Fruit fly (Drosophila melanogaster) whole organism, embryonic: ENCODE measurements around the gene gl.
A peak's percentile ranks its signal among the peaks of the same experiment; 100 is the strongest.

Source experiments
- ATbp ChIP-seq: fragments of 200-800 bp; sonication (Bioruptor generic); optimal IDR thresholded peaks from 2 replicates; lab custom pipeline; 2017; ENCODE audit warnings: missing biosample characterization, mild to moderate bottlenecking, missing genetic modification characterization, missing genetic modification reagents
- Atf6 ChIP-seq: fragments of 200-800 bp; sonication (Bioruptor generic); IDR thresholded peaks from 2 replicates; pipeline ENCODE4 v1.3.6; 2022; ENCODE audit warnings: missing biosample characterization, missing genetic modification characterization
- B-H2 ChIP-seq: fragments of 200-800 bp; sonication (Bioruptor generic); optimal IDR thresholded peaks from 2 replicates; lab custom pipeline; 2018; ENCODE audit warnings: missing biosample characterization, mild to moderate bottlenecking, missing genetic modification characterization
- CG10462 ChIP-seq: fragments of 200-800 bp; sonication (Bioruptor generic); optimal IDR thresholded peaks from 2 replicates; lab custom pipeline; 2016; ENCODE audit warnings: missing biosample characterization, missing genetic modification characterization
- CG10565 ChIP-seq: fragments of 200-800 bp; sonication (Bioruptor generic); optimal IDR thresholded peaks from 3 replicates; lab custom pipeline; 2016; ENCODE audit warnings: missing biosample characterization, mild to moderate bottlenecking, missing genetic modification characterization
- CG11093 ChIP-seq: fragments of 200-800 bp; sonication (Bioruptor generic); IDR thresholded peaks from 3 replicates; pipeline ENCODE4 v1.3.6; 2022; ENCODE audit warnings: missing biosample characterization, missing genetic modification characterization
- CG11504 ChIP-seq: fragments of 200-800 bp; sonication (Bioruptor generic); optimal IDR thresholded peaks from 3 replicates; lab custom pipeline; 2019; ENCODE audit warnings: missing biosample characterization, mild to moderate bottlenecking, missing genetic modification characterization, moderate library complexity
- CG12219 ChIP-seq: fragments of 200-800 bp; sonication (Bioruptor generic); optimal IDR thresholded peaks from 3 replicates; lab custom pipeline; 2018; ENCODE audit warnings: missing biosample characterization, mild to moderate bottlenecking, missing genetic modification characterization
- CG16779 ChIP-seq: fragments of 200-800 bp; sonication (Bioruptor generic); IDR thresholded peaks from 2 replicates; pipeline ENCODE4 v1.3.6; 2022; ENCODE audit warnings: missing biosample characterization, missing genetic modification characterization
- CG18262 ChIP-seq: fragments of 200-800 bp; optimal IDR thresholded peaks from 3 replicates; lab custom pipeline; 2019; ENCODE audit warnings: missing biosample characterization, mild to moderate bottlenecking, missing genetic modification characterization, moderate library complexity
- CG18599 ChIP-seq: fragments of 200-800 bp; sonication (Bioruptor generic); optimal IDR thresholded peaks from 3 replicates; lab custom pipeline; 2017; ENCODE audit warnings: missing biosample characterization, missing genetic modification characterization, mild to moderate bottlenecking, moderate library complexity, missing genetic modification reagents
- CG31224 ChIP-seq: fragments of 200-800 bp; sonication (Bioruptor generic); IDR thresholded peaks from 2 replicates; pipeline ENCODE4 v1.3.6; 2022; ENCODE audit warnings: missing biosample characterization, missing genetic modification characterization
- CG31388 ChIP-seq: fragments of 200-800 bp; sonication (Bioruptor generic); optimal IDR thresholded peaks from 2 replicates; lab custom pipeline; 2016; ENCODE audit warnings: missing biosample characterization, missing genetic modification characterization
- CG3726 ChIP-seq: fragments of 200-800 bp; sonication (Bioruptor generic); IDR thresholded peaks from 3 replicates; pipeline ENCODE4, ENCODE4 v1.3.6; 2022; ENCODE audit warnings: missing biosample characterization, missing genetic modification characterization
- CG43689 ChIP-seq: fragments of 200-800 bp; sonication (Bioruptor generic); IDR thresholded peaks from 2 replicates; pipeline ENCODE4 v1.3.6; 2022; ENCODE audit warnings: missing biosample characterization, missing genetic modification characterization
- CG4617 ChIP-seq: fragments of 200-800 bp; sonication (Bioruptor generic); optimal IDR thresholded peaks from 3 replicates; lab custom pipeline; 2016; ENCODE audit warnings: missing biosample characterization, missing genetic modification characterization, borderline replicate concordance
- CG4854 ChIP-seq: fragments of 200-800 bp; sonication (Bioruptor generic); optimal IDR thresholded peaks from 2 replicates; lab custom pipeline; 2016; ENCODE audit warnings: missing biosample characterization, missing genetic modification characterization, inconsistent platforms
- CG6689 ChIP-seq: fragments of 200-800 bp; sonication (Bioruptor generic); IDR thresholded peaks from 2 replicates; pipeline ENCODE4 v1.3.6; 2022; ENCODE audit warnings: missing biosample characterization, missing genetic modification characterization
- CG6791 ChIP-seq: fragments of 200-800 bp; sonication (Bioruptor generic); IDR thresholded peaks from 3 replicates; pipeline ENCODE4 v1.3.6; 2022; ENCODE audit warnings: missing biosample characterization, missing genetic modification characterization; ENCODE audit not compliant: partially characterized antibody
- CG7271 ChIP-seq: fragments of 200-800 bp; sonication (Bioruptor generic); optimal IDR thresholded peaks from 2 replicates; lab custom pipeline; 2018; ENCODE audit warnings: missing biosample characterization, mild to moderate bottlenecking, missing genetic modification characterization, moderate library complexity
- CG7928 ChIP-seq: fragments of 200-800 bp; sonication (Bioruptor generic); optimal IDR thresholded peaks from 2 replicates; lab custom pipeline; 2017; ENCODE audit warnings: missing biosample characterization, mild to moderate bottlenecking, missing genetic modification characterization
- CG8478 ChIP-seq: fragments of >200 bp; optimal IDR thresholded peaks from 2 replicates; lab custom pipeline; 2018
- CG9609 ChIP-seq: fragments of 200-800 bp; sonication (Bioruptor generic); optimal IDR thresholded peaks from 3 replicates; lab custom pipeline; 2016; ENCODE audit warnings: missing biosample characterization, missing genetic modification characterization
- Deaf1 ChIP-seq: fragments of 200-800 bp; optimal IDR thresholded peaks from 3 replicates; lab custom pipeline; 2019; ENCODE audit warnings: missing biosample characterization, mild to moderate bottlenecking, missing genetic modification characterization, moderate library complexity
- Elba2 ChIP-seq: fragments of 200-800 bp; sonication (Bioruptor generic); optimal IDR thresholded peaks from 3 replicates; lab custom pipeline; 2016; ENCODE audit warnings: missing biosample characterization, missing genetic modification characterization
- HLH3B ChIP-seq: fragments of 200-800 bp; sonication (Bioruptor generic); IDR thresholded peaks from 2 replicates; pipeline ENCODE4 v1.3.6; 2022; ENCODE audit warnings: missing biosample characterization, missing genetic modification characterization
- Hr39 ChIP-seq: fragments of >200 bp; optimal IDR thresholded peaks from 2 replicates; lab custom pipeline; 2017
- Jarid2 ChIP-seq: fragments of 200-800 bp; sonication (Bioruptor generic); optimal IDR thresholded peaks from 3 replicates; lab custom pipeline; 2017; ENCODE audit warnings: mild to moderate bottlenecking, missing biosample characterization, missing genetic modification reagents, missing genetic modification characterization
- Med ChIP-seq: fragments of 200-800 bp; sonication (Bioruptor generic); peaks from one replicate; lab custom pipeline; 2016; ENCODE audit warnings: missing biosample characterization, missing genetic modification characterization, mild to moderate bottlenecking, inconsistent platforms, moderate library complexity
- NC2α ChIP-seq: fragments of 200-800 bp; sonication (Bioruptor generic); optimal IDR thresholded peaks from 2 replicates; lab custom pipeline; 2016; ENCODE audit warnings: missing biosample characterization, missing genetic modification characterization
- Optix ChIP-seq: fragments of 200-800 bp; sonication (Bioruptor generic); IDR thresholded peaks from 3 replicates; pipeline ENCODE4 v1.3.6; 2022; ENCODE audit warnings: missing biosample characterization, missing genetic modification characterization
- Scr ChIP-seq: fragments of 200-800 bp; sonication (Bioruptor generic); IDR thresholded peaks from 2 replicates; pipeline ENCODE4 v1.3.6; 2022; ENCODE audit warnings: missing biosample characterization, missing genetic modification characterization; ENCODE audit not compliant: partially characterized antibody
- Spps ChIP-seq: fragments of 200-800 bp; sonication (Bioruptor generic); optimal IDR thresholded peaks from 2 replicates; lab custom pipeline; 2018; ENCODE audit warnings: missing biosample characterization, mild to moderate bottlenecking, missing genetic modification characterization
- Xrp1 ChIP-seq: fragments of 200-800 bp; sonication (Bioruptor generic); IDR thresholded peaks from 2 replicates; pipeline ENCODE4 v1.3.6; 2022; ENCODE audit warnings: missing biosample characterization, missing genetic modification characterization
- az2 ChIP-seq: fragments of 200-800 bp; sonication (Bioruptor generic); optimal IDR thresholded peaks from 3 replicates; lab custom pipeline; 2016; ENCODE audit warnings: missing biosample characterization, missing genetic modification characterization
- br ChIP-seq: fragments of >200 bp; optimal IDR thresholded peaks from 2 replicates; lab custom pipeline; 2017
- dan ChIP-seq: fragments of 200-800 bp; sonication (Bioruptor generic); IDR thresholded peaks from 2 replicates; pipeline ENCODE4 v1.3.6; 2022; ENCODE audit warnings: missing biosample characterization, missing genetic modification characterization
- dysf ChIP-seq: fragments of 200-800 bp; sonication (Bioruptor generic); IDR thresholded peaks from 3 replicates; pipeline ENCODE4 v1.3.6; 2022; ENCODE audit warnings: missing biosample characterization, missing genetic modification characterization
- gsb ChIP-seq: fragments of 200-800 bp; sonication (Bioruptor generic); IDR thresholded peaks from 2 replicates; pipeline ENCODE4 v1.3.6; 2022; ENCODE audit warnings: missing biosample characterization, missing genetic modification characterization
- gsb-n ChIP-seq: fragments of 200-800 bp; sonication (Bioruptor generic); optimal IDR thresholded peaks from 3 replicates; lab custom pipeline; 2018; ENCODE audit warnings: missing biosample characterization, mild to moderate bottlenecking, missing genetic modification characterization
- lov ChIP-seq, 2 experiments: fragments of 200-800 bp in 1 of 2; fragments of >200 bp in 1 of 2; sonication (Bioruptor generic) in 1 of 2; IDR thresholded peaks in 1 of 2; optimal IDR thresholded peaks in 1 of 2; 2 replicates in 1 of 2; 3 replicates in 1 of 2; pipeline versions ENCODE4 v1.3.6 to Lab custom; 2017 to 2022; ENCODE audit warnings: missing biosample characterization in 1 of 2, missing genetic modification characterization in 1 of 2
- otp ChIP-seq: fragments of 200-800 bp; sonication (Bioruptor generic); IDR thresholded peaks from 3 replicates; pipeline ENCODE4, ENCODE4 v1.3.6; 2022; ENCODE audit warnings: missing biosample characterization, missing genetic modification characterization
- pb ChIP-seq: fragments of 200-800 bp; sonication (Bioruptor generic); optimal IDR thresholded peaks from 3 replicates; lab custom pipeline; 2016; ENCODE audit warnings: missing biosample characterization, missing genetic modification characterization
- peb ChIP-seq: fragments of 200-800 bp; sonication (Bioruptor generic); IDR thresholded peaks from 2 replicates; pipeline ENCODE4 v1.3.6; 2022; ENCODE audit warnings: missing biosample characterization, missing genetic modification characterization
- psq ChIP-seq: fragments of 200-800 bp; sonication (Bioruptor generic); optimal IDR thresholded peaks from 2 replicates; lab custom pipeline; 2017; ENCODE audit warnings: missing biosample characterization, missing genetic modification characterization
- stc ChIP-seq: fragments of 200-800 bp; sonication (Bioruptor generic); IDR thresholded peaks from 2 replicates; pipeline ENCODE4 v1.3.6; 2022; ENCODE audit warnings: missing biosample characterization, missing genetic modification characterization
- stwl ChIP-seq: fragments of 200-800 bp; sonication (Bioruptor generic); optimal IDR thresholded peaks from 3 replicates; lab custom pipeline; 2018; ENCODE audit warnings: missing biosample characterization, mild to moderate bottlenecking, missing genetic modification characterization, moderate library complexity
- unc-4 ChIP-seq: fragments of 200-800 bp; sonication (Bioruptor generic); IDR thresholded peaks from 2 replicates; pipeline ENCODE4 v1.3.6; 2022; ENCODE audit warnings: missing biosample characterization, missing genetic modification characterization; ENCODE audit not compliant: partially characterized antibody
- vvl ChIP-seq: fragments of 200-800 bp; sonication (Bioruptor generic); IDR thresholded peaks from 2 replicates; pipeline ENCODE4 v1.3.6; 2022; ENCODE audit warnings: missing biosample characterization, missing genetic modification characterization
- z ChIP-seq: fragments of 200-800 bp; sonication (Bioruptor generic); IDR thresholded peaks from 3 replicates; pipeline ENCODE4 v1.3.6; 2022; ENCODE audit warnings: missing biosample characterization, missing genetic modification characterization

The gl gene

DNA sequence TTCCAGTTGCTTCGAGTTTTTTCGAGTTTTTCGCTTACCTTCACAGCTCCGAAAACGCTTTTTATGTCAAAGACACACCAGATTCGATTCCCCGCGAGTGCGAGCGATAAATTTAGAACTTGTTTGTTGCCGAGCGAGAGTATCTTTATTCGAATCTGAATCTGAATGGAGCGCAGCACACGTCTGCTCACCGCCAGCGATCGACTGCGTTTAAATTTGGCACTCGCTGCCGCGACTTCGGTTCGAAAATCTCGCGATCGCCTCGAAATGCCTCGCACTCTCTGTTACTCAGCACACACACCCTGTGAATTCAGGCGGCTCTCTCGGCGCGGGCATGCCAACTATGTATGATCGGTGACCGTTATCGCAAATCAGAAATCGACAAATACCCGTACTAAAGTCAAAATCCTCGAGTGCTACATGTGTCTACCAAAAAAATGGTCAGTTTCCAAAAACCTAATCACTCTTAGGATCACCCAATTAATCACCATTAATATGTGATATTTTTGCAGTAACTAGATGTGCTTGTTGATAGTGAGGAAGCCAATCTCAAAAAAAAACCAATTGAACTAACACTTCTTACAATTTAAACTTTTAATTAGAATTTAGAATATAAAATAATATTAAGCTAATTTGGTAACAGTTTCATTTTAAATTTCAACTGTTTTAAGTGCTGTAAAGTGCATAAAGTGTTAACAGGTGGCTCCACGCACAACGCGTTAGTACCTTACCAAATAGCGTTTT, 26.6 kb upstream of the gl start, which contains the start of gene Vha100-2 (continued):
- TF ChIP-seq Spps (tag; lab: Kevin White, UChicago): no peak
- TF ChIP-seq z (GFP tag; lab: Robert Waterston, UW): peak; percentile 57; the same call in 2 of the 3 replicates
- peak; percentile 80 for TF ChIP-seq Jarid2 (GFP tag; lab: Kevin White, UChicago)
- peak; percentile 59 for TF ChIP-seq HLH3B
- TF ChIP-seq psq: no peak
- TF ChIP-seq dysf (GFP tag; lab: Robert Waterston, UW): peak; percentile 53; the same call in 2 of the 3 replicates
- no peak for TF ChIP-seq Elba2 (GFP tag; lab: Kevin White, UChicago)
- 0 out of 3 replicates have a peak, but pooled peaks have one; percentile 22 for TF ChIP-seq otp
- 0 out of 2 replicates have a peak, but pooled peaks have one; percentile 36 for TF ChIP-seq gsb (GFP tag; lab: Robert Waterston, UW)
- TF ChIP-seq CG31388 (GFP tag; lab: Kevin White, UChicago): no peak
- no peak for TF ChIP-seq CG6791 (GFP tag; lab: Robert Waterston, UW)
- TF ChIP-seq peb (GFP tag; lab: Robert Waterston, UW): no peak
- peak; percentile 20; the same call in 1 of the 2 replicates for TF ChIP-seq Scr (GFP tag; lab: Robert Waterston, UW)
- TF ChIP-seq CG6689: no peak; the same call in 1 of the 2 replicates
- TF ChIP-seq Hr39: no peak
- no peak for TF ChIP-seq lov (optimal IDR thresholded peaks at IDR 0.05; lab: Kevin White, UChicago)
- 0 out of 3 replicates have a peak, but pooled peaks have one; percentile 55 for TF ChIP-seq lov (GFP tag; IDR thresholded peaks at IDR 0.05; lab: Robert Waterston, UW)
- TF ChIP-seq Atf6 (GFP tag; lab: Robert Waterston, UW): peak; percentile 68; the same call in 1 of the 2 replicates
- TF ChIP-seq Med (GFP tag; lab: Kevin White, UChicago): peak; percentile 91
- TF ChIP-seq CG16779 (GFP tag; lab: Robert Waterston, UW): peak; percentile 53; the same call in 1 of the 2 replicates
- TF ChIP-seq vvl (GFP tag; lab: Robert Waterston, UW): peak; percentile 28
- TF ChIP-seq CG31224 (GFP tag; lab: Robert Waterston, UW): no peak
- TF ChIP-seq CG18262: no peak
- TF ChIP-seq CG11093 (GFP tag; lab: Robert Waterston, UW): no peak
- TF ChIP-seq gsb-n: no peak
- TF ChIP-seq dan: no peak
- no peak for TF ChIP-seq ATbp (GFP tag; lab: Kevin White, UChicago)
- no peak for TF ChIP-seq CG4854 (GFP tag; lab: Kevin White, UChicago)
- peak; percentile 40 for TF ChIP-seq CG11504 (tag; lab: Kevin White, UChicago)
- no peak for TF ChIP-seq stc
- TF ChIP-seq NC2α (GFP tag; lab: Kevin White, UChicago): no peak
- TF ChIP-seq CG43689: peak; percentile 33; the same call in 1 of the 2 replicates
- TF ChIP-seq unc-4: no peak
- TF ChIP-seq pb: no peak
- TF ChIP-seq CG9609 (GFP tag; lab: Kevin White, UChicago): no peak
- peak; percentile 55 for TF ChIP-seq B-H2 (GFP tag; lab: Kevin White, UChicago)
- peak; percentile 1 for TF ChIP-seq CG12219 (GFP tag; lab: Kevin White, UChicago)
- TF ChIP-seq stwl (tag; lab: Kevin White, UChicago): peak; percentile 94
- TF ChIP-seq Deaf1: peak; percentile 92
- no peak for TF ChIP-seq CG7928 (GFP tag; lab: Kevin White, UChicago)
- TF ChIP-seq CG10565 (GFP tag; lab: Kevin White, UChicago): no peak
- peak; percentile 38 for TF ChIP-seq CG18599 (GFP tag; lab: Kevin White, UChicago)
- no peak for TF ChIP-seq CG7271
- TF ChIP-seq CG3726 (GFP tag; lab: Robert Waterston, UW): no peak
- TF ChIP-seq br (lab: Kevin White, UChicago): no peak
- TF ChIP-seq Xrp1 (GFP tag; lab: Robert Waterston, UW): 0 out of 2 replicates have a peak, but pooled peaks have one; percentile 6
- no peak for TF ChIP-seq az2 (GFP tag; lab: Kevin White, UChicago)
- TF ChIP-seq CG10462 (GFP tag; lab: Kevin White, UChicago): peak; percentile 3
- 0 out of 3 replicates have a peak, but pooled peaks have one; percentile 5 for TF ChIP-seq Optix
- peak; percentile 66 for TF ChIP-seq CG4617
- no peak for TF ChIP-seq CG8478 (lab: Kevin White, UChicago)
